Worm (Caenorhabditis elegans) whole organism, mixed stage, embryonic: ENCODE data around the gene Y43F8B.11.

ENCODE experiments used
- ces-1 ChIP-seq: fragments of 150-350 bp; optimal IDR thresholded peaks from 2 replicates; lab custom pipeline; 2014; ENCODE audit warnings: missing biosample characterization, missing genetic modification reagents, missing genetic modification characterization
- flh-1 ChIP-seq: fragments of 200-800 bp; sonication (Bioruptor generic); optimal IDR thresholded peaks from 2 replicates; lab custom pipeline; 2018; ENCODE audit warnings: mild to moderate bottlenecking, missing genetic modification characterization, moderate library complexity, missing compliant biosample characterization
- lin-13 ChIP-seq: fragments of 150-350 bp; optimal IDR thresholded peaks from 2 replicates; lab custom pipeline; 2014; ENCODE audit warnings: missing biosample characterization, missing genetic modification characterization
- mep-1 ChIP-seq: fragments of 150-350 bp; optimal IDR thresholded peaks from 2 replicates; lab custom pipeline; 2017; ENCODE audit warnings: missing biosample characterization, missing genetic modification reagents, missing genetic modification characterization, inconsistent platforms
- nhr-237 ChIP-seq: fragments of 150-350 bp; optimal IDR thresholded peaks from 2 replicates; lab custom pipeline; 2014; ENCODE audit warnings: missing biosample characterization, missing genetic modification characterization
- nhr-76 ChIP-seq: sonication (generic microtip); optimal IDR thresholded peaks from 2 replicates; lab custom pipeline; 2017; ENCODE audit warnings: missing biosample characterization, missing genetic modification characterization
- pha-4 ChIP-seq: fragments of 150-350 bp; optimal IDR thresholded peaks from 2 replicates; lab custom pipeline; 2018; ENCODE audit warnings: missing biosample characterization, missing genetic modification reagents, missing genetic modification characterization
- snpc-4 ChIP-seq: fragments of 150-350 bp; optimal IDR thresholded peaks from 2 replicates; lab custom pipeline; 2014; ENCODE audit warnings: missing biosample characterization, missing genetic modification characterization
- sptf-1 ChIP-seq: sonication (generic microtip); optimal IDR thresholded peaks from 2 replicates; lab custom pipeline; 2017; ENCODE audit warnings: mild to moderate bottlenecking, missing genetic modification characterization, moderate library complexity, missing compliant biosample characterization
- tbx-8 ChIP-seq: fragments of 200-800 bp; sonication (Bioruptor generic); optimal IDR thresholded peaks from 2 replicates; lab custom pipeline; 2018; ENCODE audit warnings: mild to moderate bottlenecking, missing genetic modification characterization, moderate library complexity, missing compliant biosample characterization
- unc-39 ChIP-seq: fragments of 150-350 bp; optimal IDR thresholded peaks from 2 replicates; lab custom pipeline; 2014; ENCODE audit warnings: missing biosample characterization, missing genetic modification characterization
- unc-62 ChIP-seq: fragments of 150-350 bp; optimal IDR thresholded peaks from 2 replicates; lab custom pipeline; 2014; ENCODE audit warnings: missing biosample characterization, missing genetic modification reagents, missing genetic modification characterization
- zip-8 ChIP-seq: fragments of 150-350 bp; optimal IDR thresholded peaks from 2 replicates; lab custom pipeline; 2014; ENCODE audit warnings: missing biosample characterization, missing genetic modification characterization
- ztf-11 ChIP-seq: fragments of 150-350 bp; optimal IDR thresholded peaks from 2 replicates; lab custom pipeline; 2014; ENCODE audit warnings: missing biosample characterization, missing genetic modification characterization

ce11 chrV:19428097-19428496 lies 42.4 kb upstream of the Y43F8B.11 start:
- no peak for TF ChIP-seq lin-13 (tag; lab: Kevin White, UChicago)
- TF ChIP-seq unc-39 (tag; lab: Kevin White, UChicago): no peak
- no peak for TF ChIP-seq nhr-76
- no peak for TF ChIP-seq ces-1 (GFP tag; lab: Kevin White, UChicago)
- TF ChIP-seq unc-62 (GFP tag; lab: Kevin White, UChicago): no peak
- TF ChIP-seq nhr-237 (tag; lab: Kevin White, UChicago): no peak
- no peak for TF ChIP-seq snpc-4 (tag; lab: Kevin White, UChicago)
- no peak for TF ChIP-seq ztf-11 (tag; lab: Kevin White, UChicago)
- TF ChIP-seq tbx-8 (GFP tag; lab: Kevin White, UChicago): no peak
- no peak for TF ChIP-seq zip-8
- TF ChIP-seq mep-1 (tag; lab: Kevin White, UChicago): no peak
- no peak for TF ChIP-seq sptf-1 (tag; lab: Kevin White, UChicago)
- TF ChIP-seq pha-4 (tag; lab: Kevin White, UChicago): no peak
- TF ChIP-seq flh-1 (GFP tag; lab: Kevin White, UChicago): no peak
